Fruit fly (Drosophila melanogaster) whole organism, pupa: ENCODE measurements around the gene Ork1.
A peak's percentile ranks its signal among the peaks of the same experiment; 100 is the strongest.

Experiments
- CG12605 ChIP-seq: fragments of 200-800 bp; sonication (Bioruptor generic); IDR thresholded peaks from 2 replicates; pipeline ENCODE4 v1.3.6; 2022; ENCODE audit warnings: missing biosample characterization, missing genetic modification characterization
- CG32121 ChIP-seq: fragments of 200-800 bp; sonication (Bioruptor generic); IDR thresholded peaks from 2 replicates; pipeline ENCODE4 v1.3.6; 2022; ENCODE audit warnings: missing biosample characterization, missing genetic modification characterization
- CG34367 ChIP-seq: fragments of 200-800 bp; sonication (Bioruptor generic); optimal IDR thresholded peaks from 2 replicates; lab custom pipeline; 2018; ENCODE audit warnings: missing biosample characterization, mild to moderate bottlenecking, missing genetic modification characterization
- CG8159 ChIP-seq: fragments of 200-800 bp; sonication (Bioruptor generic); optimal IDR thresholded peaks from 3 replicates; lab custom pipeline; 2018; ENCODE audit warnings: missing biosample characterization, mild to moderate bottlenecking, missing genetic modification characterization, moderate library complexity
- EcR ChIP-seq: fragments of 200-800 bp; sonication (Bioruptor generic); optimal IDR thresholded peaks from 3 replicates; lab custom pipeline; 2019; ENCODE audit warnings: missing biosample characterization, missing genetic modification characterization, mild to moderate bottlenecking, moderate library complexity, missing genetic modification reagents
- Ets98B ChIP-seq: fragments of 200-800 bp; sonication (Bioruptor generic); IDR thresholded peaks from 2 replicates; pipeline ENCODE4 v1.3.6; 2022; ENCODE audit warnings: missing biosample characterization, missing genetic modification characterization
- Pif1B ChIP-seq: fragments of 200-800 bp; sonication (Bioruptor generic); optimal IDR thresholded peaks from 3 replicates; lab custom pipeline; 2016; ENCODE audit warnings: missing biosample characterization, missing genetic modification characterization
- gl ChIP-seq: fragments of 200-800 bp; sonication (Bioruptor generic); optimal IDR thresholded peaks from 2 replicates; lab custom pipeline; 2018; ENCODE audit warnings: missing biosample characterization, mild to moderate bottlenecking, missing genetic modification characterization
- rn ChIP-seq: fragments of 200-800 bp; sonication (Bioruptor generic); IDR thresholded peaks from 2 replicates; pipeline ENCODE4 v1.3.6; 2022; ENCODE audit warnings: missing biosample characterization, missing genetic modification characterization

dm6 chrX:10899232-10899631 lies 8.2 kb upstream of the Ork1 start, which contains the start of gene CG1582:
- no peak for TF ChIP-seq EcR (GFP tag; lab: Kevin White, UChicago)
- no peak for TF ChIP-seq gl (tag; lab: Kevin White, UChicago)
- TF ChIP-seq Ets98B (GFP tag; lab: Robert Waterston, UW), result no peak
- TF ChIP-seq CG34367 (tag; lab: Kevin White, UChicago), result no peak
- no peak for TF ChIP-seq CG32121
- TF ChIP-seq Pif1B (GFP tag; lab: Kevin White, UChicago), result no peak
- TF ChIP-seq rn (GFP tag; lab: Robert Waterston, UW), result no peak
- peak; percentile 11 for TF ChIP-seq CG8159 (tag; lab: Kevin White, UChicago)
- no peak for TF ChIP-seq CG12605
